Fruit fly (Drosophila melanogaster): Measurements from ENCODE around the gene alphaTub85E.

dm6 chr3R:9747875-9747899 lies 14.6 kb upstream of the alphaTub85E start, which contains the start of gene PpD3:
- TF ChIP-seq h (GFP tag; optimal IDR thresholded peaks at IDR 0.05) (no peak), Hr78 (GFP tag; optimal IDR thresholded peaks at IDR 0.05) (no peak), Myc (optimal IDR thresholded peaks at IDR 0.05) (no peak), psq (GFP tag; optimal IDR thresholded peaks at IDR 0.05) (no peak), Mio (GFP tag; optimal IDR thresholded peaks at IDR 0.05) (no peak), OdsH (GFP tag; optimal IDR thresholded peaks at IDR 0.05) (no peak)
